Worm (Caenorhabditis elegans) whole organism, late embryonic: ENCODE data around the gene nhr-129.

ENCODE experiments used
- Y22D7AL.16 ChIP-seq: sonication (generic microtip); optimal IDR thresholded peaks from 2 replicates; lab custom pipeline; 2016; ENCODE audit warnings: missing genetic modification characterization, missing compliant biosample characterization
- ceh-19 ChIP-seq: fragments of 200-800 bp; sonication (Bioruptor generic); optimal IDR thresholded peaks from 2 replicates; lab custom pipeline; 2018; ENCODE audit warnings: mild to moderate bottlenecking, missing genetic modification characterization, missing compliant biosample characterization
- ceh-30 ChIP-seq: fragments of 150-350 bp; optimal IDR thresholded peaks from 2 replicates; lab custom pipeline; 2014; ENCODE audit warnings: missing biosample characterization, missing genetic modification characterization
- fkh-10 ChIP-seq: fragments of 150-350 bp; optimal IDR thresholded peaks from 2 replicates; lab custom pipeline; 2014; ENCODE audit warnings: missing biosample characterization, missing genetic modification reagents, missing genetic modification characterization
- hlh-15 ChIP-seq: sonication (generic microtip); optimal IDR thresholded peaks from 2 replicates; lab custom pipeline; 2016; ENCODE audit warnings: missing genetic modification characterization, missing compliant biosample characterization
- hlh-30 ChIP-seq: sonication (generic microtip); optimal IDR thresholded peaks from 2 replicates; lab custom pipeline; 2017; ENCODE audit warnings: antibody characterized with exemption, missing genetic modification characterization, missing compliant biosample characterization; ENCODE audit not compliant: insufficient read depth
- hlh-8 ChIP-seq: sonication (generic microtip); optimal IDR thresholded peaks from 2 replicates; lab custom pipeline; 2016; ENCODE audit warnings: missing genotype, missing genetic modification characterization, missing compliant biosample characterization
- mec-3 ChIP-seq: sonication (generic microtip); optimal IDR thresholded peaks from 2 replicates; lab custom pipeline; 2016; ENCODE audit warnings: borderline replicate concordance, missing genetic modification characterization, missing compliant biosample characterization
- nfya-1 ChIP-seq: sonication (generic microtip); optimal IDR thresholded peaks from 2 replicates; lab custom pipeline; 2017; ENCODE audit warnings: missing genetic modification characterization, mild to moderate bottlenecking, missing compliant biosample characterization, antibody characterized with exemption, moderate library complexity
- pax-1 ChIP-seq: fragments of 150-350 bp; optimal IDR thresholded peaks from 2 replicates; lab custom pipeline; 2014; ENCODE audit warnings: missing biosample characterization, missing genetic modification characterization
- pqm-1 ChIP-seq: sonication (generic microtip); optimal IDR thresholded peaks from 2 replicates; lab custom pipeline; 2016; ENCODE audit warnings: missing genetic modification characterization, missing compliant biosample characterization
- ref-2 ChIP-seq: sonication (generic microtip); optimal IDR thresholded peaks from 2 replicates; lab custom pipeline; 2016; ENCODE audit warnings: missing genetic modification characterization, missing compliant biosample characterization
- sox-4 ChIP-seq: sonication (generic microtip); optimal IDR thresholded peaks from 2 replicates; lab custom pipeline; 2017; ENCODE audit warnings: mild to moderate bottlenecking, missing genetic modification characterization, inconsistent platforms, missing compliant biosample characterization
- unc-55 ChIP-seq: sonication (generic microtip); optimal IDR thresholded peaks from 2 replicates; lab custom pipeline; 2017; ENCODE audit warnings: missing biosample characterization, missing genetic modification reagents, missing genetic modification characterization

DNA sequence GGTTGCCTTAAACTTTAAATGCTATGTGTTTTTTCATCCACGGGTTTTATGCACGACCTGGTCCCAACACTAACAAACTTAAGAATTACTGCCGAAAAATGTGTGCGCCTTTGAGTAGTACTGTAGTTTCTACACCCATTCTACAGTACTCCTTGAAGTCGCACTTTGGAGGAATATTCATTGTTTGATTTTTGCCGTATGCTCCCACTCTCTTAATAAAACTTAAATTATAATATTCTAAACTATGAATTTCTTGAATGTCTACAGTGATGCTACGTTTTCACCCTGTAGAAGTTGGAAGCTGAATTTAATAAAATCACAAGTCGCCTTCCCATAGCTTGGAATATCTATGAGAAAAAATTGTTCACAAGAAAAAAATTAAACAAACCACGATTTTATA is 21.0 kb downstream of the nhr-129 start:
- TF ChIP-seq mec-3 (tag; lab: Kevin White, UChicago), result no peak
- no peak for TF ChIP-seq ceh-19
- TF ChIP-seq pax-1 (tag; lab: Kevin White, UChicago), result no peak
- TF ChIP-seq fkh-10 (GFP tag; lab: Kevin White, UChicago), result no peak
- no peak for TF ChIP-seq hlh-8 (tag; lab: Kevin White, UChicago)
- no peak for TF ChIP-seq ceh-30 (tag; lab: Kevin White, UChicago)
- no peak for TF ChIP-seq nfya-1 (tag; lab: Kevin White, UChicago)
- no peak for TF ChIP-seq Y22D7AL.16 (tag; lab: Kevin White, UChicago)
- no peak for TF ChIP-seq unc-55 (GFP tag; lab: Kevin White, UChicago)
- no peak for TF ChIP-seq sox-4
- TF ChIP-seq pqm-1 (tag; lab: Kevin White, UChicago), result no peak
- TF ChIP-seq ref-2 (tag; lab: Kevin White, UChicago), result no peak
- TF ChIP-seq hlh-15 (tag; lab: Kevin White, UChicago), result no peak
- TF ChIP-seq hlh-30 (tag; lab: Kevin White, UChicago), result no peak
